Worm (Caenorhabditis elegans): ENCODE results near the gene F28H7.8.

- TF ChIP-seq ztf-11 (tag; optimal IDR thresholded peaks at IDR 0.05) (no peak), nhr-76 (tag; optimal IDR thresholded peaks at IDR 0.05) (no peak), flh-1 (GFP tag; optimal IDR thresholded peaks at IDR 0.05) (no peak), unc-39 (tag; optimal IDR thresholded peaks at IDR 0.05) (no peak), pha-4 (tag; optimal IDR thresholded peaks at IDR 0.05) (no peak), lin-13 (tag; optimal IDR thresholded peaks at IDR 0.05) (no peak), zip-8 (tag; optimal IDR thresholded peaks at IDR 0.05) (no peak), unc-62 (GFP tag; optimal IDR thresholded peaks at IDR 0.05) (no peak), bed-3 (GFP tag; optimal IDR thresholded peaks at IDR 0.05) (no peak), mls-2 (tag; optimal IDR thresholded peaks at IDR 0.05) (no peak), mep-1 (tag; optimal IDR thresholded peaks at IDR 0.05) (no peak), nhr-12 (tag; optimal IDR thresholded peaks at IDR 0.05) (no peak), nhr-28 (tag; optimal IDR thresholded peaks at IDR 0.05) (no peak)
These were observed 37.5 kb upstream of the F28H7.8 start for ce11 chrV:10721304-10721703.
